Fruit fly (Drosophila melanogaster): ENCODE results near the gene CG34267.

DNA sequence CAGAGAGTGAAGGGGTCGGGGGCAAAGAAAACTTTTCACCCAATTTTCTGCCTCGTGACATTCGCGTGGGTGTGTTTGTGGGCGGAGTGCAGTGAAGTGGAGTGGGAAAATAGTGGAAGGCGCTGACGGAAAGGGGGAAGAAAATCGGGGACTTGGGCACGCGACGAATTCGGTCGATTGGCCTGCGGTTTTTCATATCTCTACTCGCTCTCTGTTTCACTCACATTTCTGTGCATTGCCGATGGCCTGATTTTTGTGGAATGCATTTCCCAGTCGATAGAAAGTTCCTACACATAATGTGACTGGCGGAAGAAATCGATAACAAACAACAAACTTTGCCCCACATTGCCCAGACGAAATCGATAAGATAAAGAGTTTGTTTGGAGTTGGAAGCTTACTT is 27.2 kb downstream of the CG34267 start:
- TF ChIP-seq kay (GFP tag; ENCODE audit: borderline replicate concordance) (no peak), CG7101 (tag; optimal IDR thresholded peaks at IDR 0.05) (no peak), cic (GFP tag; optimal IDR thresholded peaks at IDR 0.05) (no peak)

Data from whole organism, adult.